Worm (Caenorhabditis elegans) whole organism, young adult: ENCODE measurements around the gene F44E7.4.
A peak's percentile ranks its signal among the peaks of the same experiment; 100 is the strongest.
"Not testable (repeated sequence)": the region's sequence is repeated elsewhere in the genome, so short reads cannot be mapped to it uniquely, and the experiment has no call there.

ENCODE experiments used
- C06A6.2 ChIP-seq: fragments of 200-800 bp; sonication (Bioruptor generic); conservative IDR thresholded peaks from 2 replicates; pipeline ENCODE4 v1.3.6; 2022; ENCODE audit warnings: missing genetic modification characterization, missing compliant biosample characterization
- F23B12.7 ChIP-seq: sonication (generic microtip); optimal IDR thresholded peaks from 2 replicates; lab custom pipeline; 2017; ENCODE audit warnings: missing genetic modification characterization, mild to moderate bottlenecking, missing compliant biosample characterization, antibody characterized with exemption, moderate library complexity; ENCODE audit not compliant: insufficient read depth
- F33H1.4 ChIP-seq: fragments of 200-800 bp; sonication (Bioruptor generic); IDR thresholded peaks from 2 replicates; pipeline ENCODE4 v1.3.6; 2022; ENCODE audit warnings: missing genetic modification reagents, missing genetic modification characterization, missing compliant biosample characterization
- F37B4.10 ChIP-seq: fragments of 200-800 bp; sonication (Bioruptor generic); IDR thresholded peaks from 2 replicates; pipeline ENCODE4 v1.3.6; 2022; ENCODE audit warnings: missing genetic modification characterization, missing compliant biosample characterization
- F57C9.4 ChIP-seq: sonication (generic microtip); optimal IDR thresholded peaks from 2 replicates; lab custom pipeline; 2017; ENCODE audit warnings: mild to moderate bottlenecking, missing genetic modification characterization, missing compliant biosample characterization
- K11D2.4 ChIP-seq: fragments of 200-800 bp; sonication (Bioruptor generic); IDR thresholded peaks from 2 replicates; pipeline ENCODE4 v1.3.6; 2022; ENCODE audit warnings: missing genetic modification reagents, missing genetic modification characterization, missing compliant biosample characterization
- K12H6.12 ChIP-seq: fragments of 200-800 bp; sonication (Bioruptor generic); optimal IDR thresholded peaks from 2 replicates; lab custom pipeline; 2018; ENCODE audit warnings: mild to moderate bottlenecking, missing genetic modification characterization, missing compliant biosample characterization
- T07F8.4 ChIP-seq: sonication (generic microtip); optimal IDR thresholded peaks from 2 replicates; lab custom pipeline; 2016; ENCODE audit warnings: mild to moderate bottlenecking, missing genetic modification characterization, moderate library complexity, missing compliant biosample characterization
- Y53G8AR.9 ChIP-seq: fragments of 200-800 bp; sonication (Bioruptor generic); conservative IDR thresholded peaks from 2 replicates; pipeline ENCODE4 v1.3.6; 2022; ENCODE audit warnings: missing genetic modification reagents, missing genetic modification characterization, missing compliant biosample characterization
- Y56A3A.18 ChIP-seq: fragments of 200-800 bp; sonication (Bioruptor generic); IDR thresholded peaks from 2 replicates; pipeline ENCODE4 v1.3.6; 2022; ENCODE audit warnings: missing genetic modification reagents, missing genetic modification characterization, missing compliant biosample characterization
- Y79H2A.3 ChIP-seq: fragments of 200-800 bp; sonication (Bioruptor generic); conservative IDR thresholded peaks from 2 replicates; pipeline ENCODE4 v1.3.6; 2022; ENCODE audit warnings: missing genetic modification reagents, missing genetic modification characterization, missing compliant biosample characterization
- Y95B8A.8 ChIP-seq: fragments of 200-800 bp; sonication (Bioruptor generic); IDR thresholded peaks from 2 replicates; pipeline ENCODE4 v1.3.6; 2022; ENCODE audit warnings: missing genetic modification reagents, missing genetic modification characterization, missing compliant biosample characterization
- akir-1 ChIP-seq: fragments of 200-800 bp; sonication (Bioruptor generic); optimal IDR thresholded peaks from 2 replicates; lab custom pipeline; 2018; ENCODE audit warnings: mild to moderate bottlenecking, missing genetic modification characterization, moderate library complexity, missing compliant biosample characterization
- aptf-3 ChIP-seq: fragments of 200-800 bp; sonication (Bioruptor generic); IDR thresholded peaks from 2 replicates; pipeline ENCODE4 v1.3.6; 2022; ENCODE audit warnings: missing genetic modification characterization, missing compliant biosample characterization
- attf-3 ChIP-seq: fragments of 200-800 bp; sonication (Bioruptor generic); conservative IDR thresholded peaks from 2 replicates; pipeline ENCODE4 v1.3.6; 2022; ENCODE audit warnings: missing genetic modification reagents, missing genetic modification characterization, missing compliant biosample characterization
- cebp-1 ChIP-seq, 2 experiments: fragments of 200-800 bp in 1 of 2; sonication (Bioruptor generic) in 1 of 2; sonication (generic microtip) in 1 of 2; IDR thresholded peaks in 1 of 2; optimal IDR thresholded peaks in 1 of 2; 2 replicates each; pipeline versions ENCODE4 v1.3.6 to Lab custom; 2017 to 2022; ENCODE audit warnings: missing compliant biosample characterization in 2 of 2, missing genetic modification characterization in 2 of 2, mild to moderate bottlenecking in 1 of 2, missing genetic modification reagents in 1 of 2, moderate library complexity in 1 of 2
- ceh-100 ChIP-seq: fragments of 200-800 bp; sonication (Bioruptor generic); IDR thresholded peaks from 2 replicates; pipeline ENCODE4 v1.3.6; 2022; ENCODE audit warnings: missing genetic modification reagents, missing genetic modification characterization, missing compliant biosample characterization
- ceh-79 ChIP-seq: sonication (generic microtip); optimal IDR thresholded peaks from 2 replicates; lab custom pipeline; 2017; ENCODE audit warnings: mild to moderate bottlenecking, missing genetic modification characterization, missing compliant biosample characterization
- ceh-91 ChIP-seq: fragments of 200-800 bp; sonication (Bioruptor generic); IDR thresholded peaks from 2 replicates; pipeline ENCODE4 v1.3.6; 2022; ENCODE audit warnings: missing genetic modification reagents, missing genetic modification characterization, missing compliant biosample characterization
- dox-1 ChIP-seq: fragments of 200-800 bp; sonication (Bioruptor generic); IDR thresholded peaks from 2 replicates; pipeline ENCODE4 v1.3.6; 2022; ENCODE audit warnings: missing genetic modification reagents, missing genetic modification characterization, missing compliant biosample characterization
- hmg-1.2 ChIP-seq: fragments of 200-800 bp; sonication (Bioruptor generic); IDR thresholded peaks from 2 replicates; pipeline ENCODE4 v1.3.6; 2022; ENCODE audit warnings: missing genetic modification reagents, missing genetic modification characterization, missing compliant biosample characterization
- hmg-20 ChIP-seq: fragments of 200-800 bp; sonication (Bioruptor generic); IDR thresholded peaks from 2 replicates; pipeline ENCODE4 v1.3.6; 2022; ENCODE audit warnings: missing genetic modification reagents, missing genetic modification characterization, missing compliant biosample characterization
- lin-26 ChIP-seq: fragments of 200-800 bp; sonication (Bioruptor generic); IDR thresholded peaks from 2 replicates; pipeline ENCODE4 v1.3.6; 2022; ENCODE audit warnings: missing genetic modification reagents, missing genetic modification characterization, missing compliant biosample characterization
- lin-35 ChIP-seq, 3 experiments: fragments of 150-350 bp in 2 of 3; sonication (generic microtip) in 1 of 3; optimal IDR thresholded peaks; 2 replicates each; lab custom pipeline; 2014 to 2018; ENCODE audit warnings: missing biosample characterization in 3 of 3, missing genetic modification characterization in 3 of 3, missing genetic modification reagents in 3 of 3
- lin-54 ChIP-seq: fragments of 200-800 bp; sonication (Bioruptor generic); optimal IDR thresholded peaks from 2 replicates; lab custom pipeline; 2018; ENCODE audit warnings: mild to moderate bottlenecking, missing genetic modification characterization, missing compliant biosample characterization
- madf-6 ChIP-seq: fragments of 200-800 bp; sonication (Bioruptor generic); IDR thresholded peaks from 2 replicates; pipeline ENCODE4 v1.3.6; 2022; ENCODE audit warnings: missing genetic modification reagents, missing genetic modification characterization, missing compliant biosample characterization
- madf-8 ChIP-seq: fragments of 200-800 bp; sonication (Bioruptor generic); conservative IDR thresholded peaks from 2 replicates; pipeline ENCODE4 v1.3.6; 2022; ENCODE audit warnings: missing genetic modification reagents, missing genetic modification characterization, missing compliant biosample characterization
- mcd-1 ChIP-seq: fragments of 200-800 bp; sonication (Bioruptor generic); IDR thresholded peaks from 2 replicates; pipeline ENCODE4 v1.3.6; 2022; ENCODE audit warnings: missing genetic modification reagents, missing genetic modification characterization, missing compliant biosample characterization
- mel-28 ChIP-seq: sonication (generic microtip); optimal IDR thresholded peaks from 2 replicates; lab custom pipeline; 2016; ENCODE audit warnings: borderline replicate concordance, mild to moderate bottlenecking, missing genetic modification characterization, missing compliant biosample characterization
- nfyb-1 ChIP-seq: fragments of 200-800 bp; sonication (Bioruptor generic); IDR thresholded peaks from 2 replicates; pipeline ENCODE4 v1.3.6; 2022; ENCODE audit warnings: missing genetic modification reagents, missing genetic modification characterization, missing compliant biosample characterization
- nhr-120 ChIP-seq: fragments of 200-800 bp; sonication (Bioruptor generic); IDR thresholded peaks from 2 replicates; pipeline ENCODE4 v1.3.6; 2022; ENCODE audit warnings: missing genetic modification characterization, missing compliant biosample characterization
- nhr-90 ChIP-seq: sonication (generic microtip); optimal IDR thresholded peaks from 2 replicates; lab custom pipeline; 2016; ENCODE audit warnings: missing genotype, mild to moderate bottlenecking, missing genetic modification characterization, missing compliant biosample characterization
- pha-4 ChIP-seq: fragments of 150-350 bp; sonication (generic microtip); optimal IDR thresholded peaks from 2 replicates; lab custom pipeline; 2014; ENCODE audit warnings: missing biosample characterization, missing genetic modification reagents, missing genetic modification characterization
- rcor-1 ChIP-seq: fragments of 200-800 bp; sonication (Bioruptor generic); IDR thresholded peaks from 2 replicates; pipeline ENCODE4 v1.3.6; 2022; ENCODE audit warnings: missing genetic modification reagents, missing genetic modification characterization, missing compliant biosample characterization
- snpc-3.4 ChIP-seq: sonication (generic microtip); optimal IDR thresholded peaks from 2 replicates; lab custom pipeline; 2017; ENCODE audit warnings: missing genetic modification characterization, mild to moderate bottlenecking, missing compliant biosample characterization, antibody characterized with exemption, moderate library complexity, missing genotype, missing genetic modification reagents
- sptf-2 ChIP-seq: fragments of 200-800 bp; sonication (Bioruptor generic); optimal IDR thresholded peaks from 2 replicates; lab custom pipeline; 2018; ENCODE audit warnings: mild to moderate bottlenecking, missing genetic modification characterization, missing compliant biosample characterization
- tbp1 ChIP-seq: fragments of 200-800 bp; sonication (Bioruptor generic); optimal IDR thresholded peaks from 2 replicates; lab custom pipeline; 2018; ENCODE audit warnings: mild to moderate bottlenecking, missing genetic modification characterization, missing compliant biosample characterization
- tlf-1 ChIP-seq: fragments of 200-800 bp; sonication (Bioruptor generic); optimal IDR thresholded peaks from 2 replicates; lab custom pipeline; 2018; ENCODE audit warnings: mild to moderate bottlenecking, missing genetic modification characterization, missing compliant biosample characterization
- unc-62 ChIP-seq: fragments of 150-350 bp; optimal IDR thresholded peaks from 2 replicates; lab custom pipeline; 2014; ENCODE audit warnings: missing biosample characterization, missing genetic modification reagents, missing genetic modification characterization
- xnd-1 ChIP-seq: sonication (generic microtip); optimal IDR thresholded peaks from 2 replicates; lab custom pipeline; 2016; ENCODE audit warnings: missing genotype, missing genetic modification reagents, missing genetic modification characterization, missing compliant biosample characterization
- ztf-26 ChIP-seq: sonication (generic microtip); optimal IDR thresholded peaks from 2 replicates; lab custom pipeline; 2017; ENCODE audit warnings: missing genetic modification characterization, missing compliant biosample characterization
- ztf-28 ChIP-seq: fragments of 200-800 bp; sonication (Bioruptor generic); IDR thresholded peaks from 2 replicates; pipeline ENCODE4 v1.3.6; 2022; ENCODE audit warnings: missing genetic modification reagents, missing genetic modification characterization, missing compliant biosample characterization
- ztf-6 ChIP-seq: fragments of 200-800 bp; sonication (Bioruptor generic); IDR thresholded peaks from 2 replicates; pipeline ENCODE4 v1.3.6; 2022; ENCODE audit warnings: missing genetic modification reagents, missing genetic modification characterization, missing compliant biosample characterization

Gene F44E7.4

DNA sequence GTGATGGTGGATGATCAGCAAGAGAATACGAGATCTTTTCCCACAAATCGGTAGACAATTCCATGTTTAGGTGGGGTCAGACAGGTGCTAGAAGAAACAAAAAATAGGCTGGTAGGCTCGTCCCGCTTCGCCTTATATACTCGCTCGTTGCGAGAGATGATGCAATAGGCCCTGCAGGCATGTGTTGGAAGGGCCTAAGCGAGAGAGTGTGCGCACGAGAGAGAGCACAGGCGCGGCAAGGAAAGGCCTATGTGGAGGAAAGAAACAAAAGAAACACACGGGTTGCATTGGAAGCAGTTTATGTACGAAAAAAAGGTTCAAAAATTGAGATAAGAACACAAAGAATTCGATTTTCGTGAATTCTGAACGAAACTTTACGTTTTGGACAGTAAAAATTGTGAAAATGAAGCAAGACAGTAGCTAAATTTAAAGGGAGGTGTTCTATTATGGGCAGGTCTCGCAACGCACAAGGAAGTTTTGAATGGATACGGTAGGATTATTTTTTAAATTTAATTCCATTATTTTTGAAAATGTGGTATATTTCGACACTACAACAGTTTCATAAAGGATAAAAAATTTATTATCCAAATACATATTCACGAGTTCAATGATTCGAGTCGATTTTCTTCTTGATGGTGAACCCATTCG lies 4.1 kb upstream of the F44E7.4 start, which contains the start of gene F44E7.5 (continued):
- TF ChIP-seq nhr-120 (GFP tag; lab: Robert Waterston, UW) (no peak), ztf-6 (no peak), F37B4.10 (GFP tag; lab: Robert Waterston, UW) (no peak), dox-1 (peak; percentile 81), nfyb-1 (GFP tag; lab: Robert Waterston, UW) (no peak), madf-6 (GFP tag; lab: Robert Waterston, UW) (peak; percentile 56; the same call in 1 of the 2 replicates), Y56A3A.18 (GFP tag; lab: Robert Waterston, UW) (no peak), unc-62 (GFP tag; lab: Kevin White, UChicago) (no peak), snpc-3.4 (tag; lab: Kevin White, UChicago) (no peak), aptf-3 (no peak), madf-8 (GFP tag; lab: Robert Waterston, UW) (no peak), lin-26 (GFP tag; lab: Robert Waterston, UW) (peak; percentile 68; the same call in 1 of the 2 replicates), akir-1 (no peak), Y53G8AR.9 (GFP tag; lab: Robert Waterston, UW) (no peak), T07F8.4 (tag; lab: Kevin White, UChicago) (no peak), K12H6.12 (tag; lab: Kevin White, UChicago) (peak; percentile 40), tbp1 (GFP tag; lab: Kevin White, UChicago) (peak; percentile 36), C06A6.2 (GFP tag; lab: Robert Waterston, UW) (peak; percentile 66), tlf-1 (GFP tag; lab: Kevin White, UChicago) (no peak), sptf-2 (no peak), ztf-26 (peak; percentile 89), attf-3 (GFP tag; lab: Robert Waterston, UW) (no peak), F57C9.4 (tag; lab: Kevin White, UChicago) (peak; percentile 100), hmg-20 (GFP tag; lab: Robert Waterston, UW) (no peak), nhr-90 (tag; lab: Kevin White, UChicago) (peak; percentile 69), Y79H2A.3 (GFP tag; lab: Robert Waterston, UW) (no peak), ceh-79 (tag; lab: Kevin White, UChicago) (no peak), mel-28 (tag; lab: Kevin White, UChicago) (no peak), xnd-1 (no peak), lin-54 (peak; percentile 5), F23B12.7 (tag; lab: Kevin White, UChicago) (peak; percentile 15), pha-4 (tag; lab: Kevin White, UChicago) (no peak)
- TF ChIP-seq, all 124 proteins: peak for 28

DNA sequence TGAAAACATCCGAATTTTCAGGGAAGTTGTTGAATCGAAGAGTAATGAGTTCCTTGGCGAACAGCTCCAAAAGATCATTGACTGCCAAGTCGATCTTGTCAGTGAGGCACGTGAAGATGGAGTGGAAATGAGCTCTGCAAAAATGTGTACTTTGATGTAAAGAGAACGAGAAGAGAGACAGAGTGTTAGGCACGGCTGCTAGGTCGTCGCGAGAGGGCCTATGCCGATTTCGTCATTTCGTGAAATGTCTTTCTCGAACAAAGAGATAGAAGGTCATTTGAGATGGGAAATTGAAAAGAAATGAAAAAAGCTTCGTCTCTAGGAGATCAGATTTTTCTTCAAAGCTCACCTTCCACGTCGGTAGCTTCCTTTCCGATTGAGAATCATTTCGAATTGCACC lies 3.2 kb upstream of the F44E7.4 start:
- TF ChIP-seq F57C9.4 (tag; lab: Kevin White, UChicago) = peak; percentile 17
- no peak for TF ChIP-seq cebp-1 (GFP tag; IDR thresholded peaks at IDR 0.05; lab: Robert Waterston, UW)
- TF ChIP-seq cebp-1 (tag; optimal IDR thresholded peaks at IDR 0.05; lab: Kevin White, UChicago) = peak; percentile 77
- TF ChIP-seq lin-35 (GFP tag; optimal IDR thresholded peaks at IDR 0.05; lab: Kevin White, UChicago) = no peak

DNA sequence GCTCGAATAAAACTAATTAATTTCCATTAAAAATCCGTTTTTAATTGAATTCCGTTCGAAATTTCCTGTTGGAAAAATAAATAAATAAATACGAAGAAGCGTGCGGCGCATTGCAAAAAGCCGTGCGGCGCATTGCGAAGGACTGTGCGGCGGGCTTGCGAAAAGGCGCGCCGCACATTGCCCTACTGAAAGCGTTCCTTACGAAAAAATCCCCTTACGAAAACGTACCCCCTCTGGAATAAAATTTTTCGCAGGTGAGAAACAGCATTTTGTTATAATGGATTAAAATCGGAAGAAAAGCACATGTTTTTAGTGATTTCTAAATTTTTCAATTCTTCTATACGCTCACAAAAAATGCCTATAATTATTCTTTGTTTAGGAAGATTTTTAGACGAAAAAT lies 1.5 kb upstream of the F44E7.4 start:
- TF ChIP-seq hmg-1.2 (GFP tag; lab: Robert Waterston, UW) (peak; percentile 46), dox-1 (peak; percentile 93), ceh-100 (GFP tag; lab: Robert Waterston, UW) (peak; percentile 85), nfyb-1 (GFP tag; lab: Robert Waterston, UW) (peak; percentile 84), Y95B8A.8 (peak; percentile 41; the same call in 1 of the 2 replicates), K11D2.4 (GFP tag; lab: Robert Waterston, UW) (0 out of 2 replicates have a peak, but pooled peaks have one; percentile 14), F33H1.4 (GFP tag; lab: Robert Waterston, UW) (peak; percentile 42; the same call in 1 of the 2 replicates), attf-3 (GFP tag; lab: Robert Waterston, UW) (0 out of 2 replicates have a peak, but pooled peaks have one; percentile 47), Y53G8AR.9 (GFP tag; lab: Robert Waterston, UW) (peak; percentile 37; the same call in 1 of the 2 replicates), ceh-91 (GFP tag; lab: Robert Waterston, UW) (0 out of 2 replicates have a peak, but pooled peaks have one; percentile 22), madf-6 (GFP tag; lab: Robert Waterston, UW) (peak; percentile 54), C06A6.2 (GFP tag; lab: Robert Waterston, UW) (peak; percentile 97), mcd-1 (peak; percentile 85), rcor-1 (GFP tag; lab: Robert Waterston, UW) (peak; percentile 26; the same call in 1 of the 2 replicates), ztf-28 (GFP tag; lab: Robert Waterston, UW) (0 out of 2 replicates have a peak, but pooled peaks have one; percentile 68), cebp-1 (GFP tag; IDR thresholded peaks at IDR 0.05; lab: Robert Waterston, UW) (peak; percentile 46; the same call in 1 of the 2 replicates)
- not testable (repeated sequence) for TF ChIP-seq cebp-1 (tag; optimal IDR thresholded peaks at IDR 0.05; lab: Kevin White, UChicago)
